Worm (Caenorhabditis elegans): ENCODE results near the gene lido-7.

The lido-7 gene

ce11 chrII:2992300-2992699 is 4.2 kb downstream of the lido-7 start:
- TF ChIP-seq lin-11 (tag; optimal IDR thresholded peaks at IDR 0.05) (no peak), nhr-11 (tag; optimal IDR thresholded peaks at IDR 0.05) (no peak), nhr-25 (tag; optimal IDR thresholded peaks at IDR 0.05) (no peak), ceh-16 (tag; optimal IDR thresholded peaks at IDR 0.05) (no peak), lsy-2 (tag; optimal IDR thresholded peaks at IDR 0.05) (no peak), nhr-21 (tag; optimal IDR thresholded peaks at IDR 0.05) (no peak), unc-39 (tag; optimal IDR thresholded peaks at IDR 0.05) (no peak), R02D3.7 (tag; optimal IDR thresholded peaks at IDR 0.05) (no peak), mdl-1 (tag; optimal IDR thresholded peaks at IDR 0.05) (no peak)

ce11 chrII:2994590-2995392 is 6.7 kb downstream of the lido-7 start:
- TF ChIP-seq C34F6.9 (tag; optimal IDR thresholded peaks at IDR 0.05) (no peak), elt-1 (tag; optimal IDR thresholded peaks at IDR 0.05) (no peak), peb-1 (tag; optimal IDR thresholded peaks at IDR 0.05) (no peak), ztf-1 (GFP tag; conservative IDR thresholded peaks at IDR 0.05) (no peak), unc-39 (tag; optimal IDR thresholded peaks at IDR 0.05) (no peak), mab-5 (tag; optimal IDR thresholded peaks at IDR 0.05) (peak; percentile 44), ztf-11 (tag; optimal IDR thresholded peaks at IDR 0.05) (no peak), sma-3 (GFP tag; optimal IDR thresholded peaks at IDR 0.05) (no peak), ceh-16 (tag; optimal IDR thresholded peaks at IDR 0.05) (peak; percentile 64), skn-1 (tag; optimal IDR thresholded peaks at IDR 0.05) (no peak), ceh-82 (tag; optimal IDR thresholded peaks at IDR 0.05) (no peak), ama-1 (optimal IDR thresholded peaks at IDR 0.05) (no peak), egl-27 (tag; optimal IDR thresholded peaks at IDR 0.05) (no peak), lin-13 (GFP tag; optimal IDR thresholded peaks at IDR 0.05) (no peak), zag-1 (tag; optimal IDR thresholded peaks at IDR 0.05) (no peak), sma-9 (GFP tag; optimal IDR thresholded peaks at IDR 0.05) (peak; percentile 17), sma-9 (tag; optimal IDR thresholded peaks at IDR 0.05) (no peak), Y55F3AM.14 (GFP tag; optimal IDR thresholded peaks at IDR 0.05) (no peak), nhr-11 (tag; optimal IDR thresholded peaks at IDR 0.05) (no peak), fos-1 (tag; optimal IDR thresholded peaks at IDR 0.05) (no peak), aly-2 (tag; optimal IDR thresholded peaks at IDR 0.05) (no peak), blmp-1 (tag; optimal IDR thresholded peaks at IDR 0.05; ENCODE audit: insufficient read depth) (peak; percentile 86), lin-11 (tag; optimal IDR thresholded peaks at IDR 0.05) (no peak), nhr-237 (tag; optimal IDR thresholded peaks at IDR 0.05) (no peak), nhr-23 (tag; optimal IDR thresholded peaks at IDR 0.05) (no peak), unc-62 (GFP tag; optimal IDR thresholded peaks at IDR 0.05) (no peak), unc-55 (GFP tag; optimal IDR thresholded peaks at IDR 0.05) (peak; percentile 7), lsy-2 (tag; optimal IDR thresholded peaks at IDR 0.05) (peak in 1 of 2 experiments; percentile 3), nhr-129 (tag; optimal IDR thresholded peaks at IDR 0.05) (peak; percentile 46), nhr-25 (tag; optimal IDR thresholded peaks at IDR 0.05) (peak; percentile 43), elt-3 (tag; optimal IDR thresholded peaks at IDR 0.05) (no peak)

- no peak for TF ChIP-seq unc-39 (tag; optimal IDR thresholded peaks at IDR 0.05)
- no peak for TF ChIP-seq nhr-77 (tag; optimal IDR thresholded peaks at IDR 0.05)
- TF ChIP-seq ama-1 (optimal IDR thresholded peaks at IDR 0.05) = no peak
- no peak for TF ChIP-seq nhr-21 (tag; optimal IDR thresholded peaks at IDR 0.05)
- TF ChIP-seq sma-9 (GFP tag; optimal IDR thresholded peaks at IDR 0.05) = no peak
- TF ChIP-seq sma-9 (tag; optimal IDR thresholded peaks at IDR 0.05) = no peak
- TF ChIP-seq ztf-1 (GFP tag; conservative IDR thresholded peaks at IDR 0.05) = no peak
- TF ChIP-seq snpc-4 (tag; optimal IDR thresholded peaks at IDR 0.05) = no peak
- no peak for TF ChIP-seq lsy-2 (tag; optimal IDR thresholded peaks at IDR 0.05)
- TF ChIP-seq crh-2 (tag; optimal IDR thresholded peaks at IDR 0.05) = no peak
- no peak for TF ChIP-seq lin-13 (GFP tag; optimal IDR thresholded peaks at IDR 0.05)
- no peak for TF ChIP-seq Y55F3AM.14 (GFP tag; optimal IDR thresholded peaks at IDR 0.05)
- TF ChIP-seq ztf-11 (tag; optimal IDR thresholded peaks at IDR 0.05) = no peak
- no peak for TF ChIP-seq sma-3 (GFP tag; optimal IDR thresholded peaks at IDR 0.05)
- TF ChIP-seq lin-39 (tag; optimal IDR thresholded peaks at IDR 0.05) = no peak
Observed at ce11 chrII:2996721-2997120, 8.6 kb downstream of the lido-7 start, which contains the start of gene lido-8. Gene lido-8, plus strand, starts transcription at chrII:2997021.

Data from whole organism, L2 larva.